Fruit fly (Drosophila melanogaster): ENCODE measurements around the gene Mur18B.

Mur18B gene

dm6 chrX:19183121-19183520 lies 29.9 kb upstream of the Mur18B start, which contains the start of gene CG33253:
TSS of gene CG33253 (plus strand) at chrX:19183421.
- TF ChIP-seq Rel (GFP tag; optimal IDR thresholded peaks at IDR 0.05) (no peak), Rel (tag; optimal IDR thresholded peaks at IDR 0.05) (no peak), pan (optimal IDR thresholded peaks at IDR 0.05) (no peak), foxo (GFP tag; optimal IDR thresholded peaks at IDR 0.05) (no peak), GATAd (GFP tag; optimal IDR thresholded peaks at IDR 0.05) (no peak), ey (GFP tag; optimal IDR thresholded peaks at IDR 0.05) (no peak), jim (GFP tag; optimal IDR thresholded peaks at IDR 0.05) (no peak), CG32264 (GFP tag; optimal IDR thresholded peaks at IDR 0.05) (no peak), OdsH (GFP tag; optimal IDR thresholded peaks at IDR 0.05) (no peak), Myc (optimal IDR thresholded peaks at IDR 0.05) (no peak), rgr (GFP tag; optimal IDR thresholded peaks at IDR 0.05) (no peak), Jra (GFP tag; optimal IDR thresholded peaks at IDR 0.05) (no peak), Dif (GFP tag; optimal IDR thresholded peaks at IDR 0.05; ENCODE audit: partially characterized antibody) (no peak), Mio (GFP tag; optimal IDR thresholded peaks at IDR 0.05) (no peak), CG9705 (GFP tag; optimal IDR thresholded peaks at IDR 0.05) (no peak), psq (GFP tag; optimal IDR thresholded peaks at IDR 0.05) (no peak), Dfd (GFP tag; optimal IDR thresholded peaks at IDR 0.05) (no peak), HLH106 (tag; optimal IDR thresholded peaks at IDR 0.05) (no peak), h (GFP tag; optimal IDR thresholded peaks at IDR 0.05) (no peak)

dm6 chrX:19187624-19188085 lies 25.4 kb upstream of the Mur18B start, which contains the start of gene Mec2:
TSS of gene Mec2 (plus strand) at chrX:19188035.
- TF ChIP-seq Abd-B (GFP tag; optimal IDR thresholded peaks at IDR 0.05) (no peak), ey (GFP tag; optimal IDR thresholded peaks at IDR 0.05) (peak; percentile 90), rgr (GFP tag; optimal IDR thresholded peaks at IDR 0.05) (peak; percentile 82), pan (optimal IDR thresholded peaks at IDR 0.05) (no peak), Hr83 (GFP tag; optimal IDR thresholded peaks at IDR 0.05; ENCODE audit: poor library complexity, severe bottlenecking) (no peak), lola (GFP tag; optimal IDR thresholded peaks at IDR 0.05) (no peak), h (GFP tag; optimal IDR thresholded peaks at IDR 0.05) (peak; percentile 71), sage (GFP tag; optimal IDR thresholded peaks at IDR 0.05) (no peak), Mio (GFP tag; optimal IDR thresholded peaks at IDR 0.05) (peak; percentile 41), GATAd (GFP tag; optimal IDR thresholded peaks at IDR 0.05) (no peak), woc (GFP tag; optimal IDR thresholded peaks at IDR 0.05) (peak; percentile 60), brk (GFP tag; optimal IDR thresholded peaks at IDR 0.05) (no peak), HLH106 (tag; optimal IDR thresholded peaks at IDR 0.05) (peak; percentile 69), Jra (GFP tag; optimal IDR thresholded peaks at IDR 0.05) (peak; percentile 65), tai (GFP tag; optimal IDR thresholded peaks at IDR 0.05) (no peak), OdsH (GFP tag; optimal IDR thresholded peaks at IDR 0.05) (peak; percentile 75), CG32264 (GFP tag; optimal IDR thresholded peaks at IDR 0.05) (no peak), sv (GFP tag; optimal IDR thresholded peaks at IDR 0.05) (peak; percentile 8), Hr78 (GFP tag; optimal IDR thresholded peaks at IDR 0.05) (no peak), CrebA (GFP tag; optimal IDR thresholded peaks at IDR 0.05; ENCODE audit: borderline replicate concordance) (no peak), dmrt93B (GFP tag; optimal IDR thresholded peaks at IDR 0.05) (no peak), fru (GFP tag; optimal IDR thresholded peaks at IDR 0.05) (peak; percentile 87), usp (GFP tag; optimal IDR thresholded peaks at IDR 0.05) (no peak), Hnf4 (GFP tag; optimal IDR thresholded peaks at IDR 0.05) (peak; percentile 77), psq (GFP tag; optimal IDR thresholded peaks at IDR 0.05) (peak; percentile 66), Rel (GFP tag; optimal IDR thresholded peaks at IDR 0.05) (peak; percentile 31), Rel (tag; optimal IDR thresholded peaks at IDR 0.05) (peak; percentile 98), dsf (GFP tag; optimal IDR thresholded peaks at IDR 0.05; ENCODE audit: borderline replicate concordance) (no peak), br (GFP tag; optimal IDR thresholded peaks at IDR 0.05) (peak; percentile 83), foxo (GFP tag; optimal IDR thresholded peaks at IDR 0.05) (peak; percentile 9 to 86), Dfd (GFP tag; optimal IDR thresholded peaks at IDR 0.05) (no peak), CG9705 (GFP tag; optimal IDR thresholded peaks at IDR 0.05) (no peak), Sp1 (GFP tag; optimal IDR thresholded peaks at IDR 0.05) (peak; percentile 67), Dif (GFP tag; optimal IDR thresholded peaks at IDR 0.05; ENCODE audit: partially characterized antibody) (peak; percentile 16)

dm6 chrX:19189903-19190302 lies 23.2 kb upstream of the Mur18B start, which contains the start of gene HP1D3csd:
TSS of gene HP1D3csd (plus strand) at chrX:19190214.
- TF ChIP-seq rgr (GFP tag; optimal IDR thresholded peaks at IDR 0.05), result no peak
- no peak for TF ChIP-seq pan (optimal IDR thresholded peaks at IDR 0.05)
- no peak for TF ChIP-seq psq (GFP tag; optimal IDR thresholded peaks at IDR 0.05)
- no peak for TF ChIP-seq OdsH (GFP tag; optimal IDR thresholded peaks at IDR 0.05)
- TF ChIP-seq lola (GFP tag; optimal IDR thresholded peaks at IDR 0.05), result no peak
- no peak for TF ChIP-seq Rel (GFP tag; optimal IDR thresholded peaks at IDR 0.05)
- no peak for TF ChIP-seq Rel (tag; optimal IDR thresholded peaks at IDR 0.05)
- no peak for TF ChIP-seq fru (GFP tag; optimal IDR thresholded peaks at IDR 0.05)
- no peak for TF ChIP-seq brk (GFP tag; optimal IDR thresholded peaks at IDR 0.05)
- no peak for TF ChIP-seq Abd-B (GFP tag; optimal IDR thresholded peaks at IDR 0.05)
- TF ChIP-seq CG32264 (GFP tag; optimal IDR thresholded peaks at IDR 0.05), result no peak
- no peak for TF ChIP-seq woc (GFP tag; optimal IDR thresholded peaks at IDR 0.05)
- no peak for TF ChIP-seq HLH106 (tag; optimal IDR thresholded peaks at IDR 0.05)

Measured in whole organism, wandering third instar larva.